Worm (Caenorhabditis elegans) whole organism, young adult: ENCODE data around the gene cyp-35C1.

Experiments
- B0035.1 ChIP-seq: sonication (generic microtip); optimal IDR thresholded peaks from 2 replicates; lab custom pipeline; 2016; ENCODE audit warnings: missing genetic modification characterization, mild to moderate bottlenecking, missing compliant biosample characterization, missing genotype, missing genetic modification reagents
- B0261.1 ChIP-seq: sonication (generic microtip); optimal IDR thresholded peaks from 2 replicates; lab custom pipeline; 2016; ENCODE audit warnings: mild to moderate bottlenecking, missing genetic modification characterization, moderate library complexity, missing compliant biosample characterization
- C17E4.6 ChIP-seq: fragments of 200-800 bp; sonication (Bioruptor generic); IDR thresholded peaks from 2 replicates; pipeline ENCODE4 v1.3.6; 2022; ENCODE audit warnings: missing genetic modification reagents, missing genetic modification characterization, missing compliant biosample characterization
- F23B12.7 ChIP-seq: sonication (generic microtip); optimal IDR thresholded peaks from 2 replicates; lab custom pipeline; 2017; ENCODE audit warnings: missing genetic modification characterization, mild to moderate bottlenecking, missing compliant biosample characterization, antibody characterized with exemption, moderate library complexity; ENCODE audit not compliant: insufficient read depth
- F33H1.4 ChIP-seq: fragments of 200-800 bp; sonication (Bioruptor generic); IDR thresholded peaks from 2 replicates; pipeline ENCODE4 v1.3.6; 2022; ENCODE audit warnings: missing genetic modification reagents, missing genetic modification characterization, missing compliant biosample characterization
- F39B2.1 ChIP-seq: fragments of 200-800 bp; sonication (Bioruptor generic); IDR thresholded peaks from 2 replicates; pipeline ENCODE4 v1.3.6; 2022; ENCODE audit warnings: missing genetic modification reagents, missing genetic modification characterization, missing compliant biosample characterization
- F55B11.4 ChIP-seq: sonication (generic microtip); optimal IDR thresholded peaks from 2 replicates; lab custom pipeline; 2016; ENCODE audit warnings: missing compliant biosample characterization, missing genetic modification characterization, borderline replicate concordance; ENCODE audit not compliant: insufficient read depth
- F57C9.4 ChIP-seq: sonication (generic microtip); optimal IDR thresholded peaks from 2 replicates; lab custom pipeline; 2017; ENCODE audit warnings: mild to moderate bottlenecking, missing genetic modification characterization, missing compliant biosample characterization
- K11D2.4 ChIP-seq: fragments of 200-800 bp; sonication (Bioruptor generic); IDR thresholded peaks from 2 replicates; pipeline ENCODE4 v1.3.6; 2022; ENCODE audit warnings: missing genetic modification reagents, missing genetic modification characterization, missing compliant biosample characterization
- T07F8.4 ChIP-seq: sonication (generic microtip); optimal IDR thresholded peaks from 2 replicates; lab custom pipeline; 2016; ENCODE audit warnings: mild to moderate bottlenecking, missing genetic modification characterization, moderate library complexity, missing compliant biosample characterization
- Y53G8AR.9 ChIP-seq: fragments of 200-800 bp; sonication (Bioruptor generic); conservative IDR thresholded peaks from 2 replicates; pipeline ENCODE4 v1.3.6; 2022; ENCODE audit warnings: missing genetic modification reagents, missing genetic modification characterization, missing compliant biosample characterization
- Y67H2A.10 ChIP-seq: fragments of 200-800 bp; sonication (Bioruptor generic); conservative IDR thresholded peaks from 2 replicates; pipeline ENCODE4 v1.3.6; 2022; ENCODE audit warnings: missing genetic modification reagents, missing genetic modification characterization, missing compliant biosample characterization
- Y79H2A.3 ChIP-seq: fragments of 200-800 bp; sonication (Bioruptor generic); conservative IDR thresholded peaks from 2 replicates; pipeline ENCODE4 v1.3.6; 2022; ENCODE audit warnings: missing genetic modification reagents, missing genetic modification characterization, missing compliant biosample characterization
- ZK185.1 ChIP-seq: sonication (generic microtip); optimal IDR thresholded peaks from 2 replicates; lab custom pipeline; 2016; ENCODE audit warnings: mild to moderate bottlenecking, missing genetic modification characterization, missing compliant biosample characterization; ENCODE audit not compliant: poor library complexity, severe bottlenecking
- attf-3 ChIP-seq: fragments of 200-800 bp; sonication (Bioruptor generic); conservative IDR thresholded peaks from 2 replicates; pipeline ENCODE4 v1.3.6; 2022; ENCODE audit warnings: missing genetic modification reagents, missing genetic modification characterization, missing compliant biosample characterization
- attf-5 ChIP-seq: fragments of 200-800 bp; sonication (Bioruptor generic); optimal IDR thresholded peaks from 2 replicates; lab custom pipeline; 2018; ENCODE audit warnings: mild to moderate bottlenecking, missing genetic modification characterization, missing compliant biosample characterization
- ccch-3 ChIP-seq: fragments of 200-800 bp; sonication (Bioruptor generic); optimal IDR thresholded peaks from 2 replicates; lab custom pipeline; 2018; ENCODE audit warnings: mild to moderate bottlenecking, missing genetic modification characterization, missing compliant biosample characterization
- cebp-1 ChIP-seq, 2 experiments: fragments of 200-800 bp in 1 of 2; sonication (Bioruptor generic) in 1 of 2; sonication (generic microtip) in 1 of 2; IDR thresholded peaks in 1 of 2; optimal IDR thresholded peaks in 1 of 2; 2 replicates each; pipeline versions ENCODE4 v1.3.6 to Lab custom; 2017 to 2022; ENCODE audit warnings: missing compliant biosample characterization in 2 of 2, missing genetic modification characterization in 2 of 2, mild to moderate bottlenecking in 1 of 2, missing genetic modification reagents in 1 of 2, moderate library complexity in 1 of 2
- cebp-2 ChIP-seq: fragments of 200-800 bp; sonication (Bioruptor generic); IDR thresholded peaks from 2 replicates; pipeline ENCODE4 v1.3.6; 2022; ENCODE audit warnings: missing genetic modification characterization, missing compliant biosample characterization
- ceh-79 ChIP-seq: sonication (generic microtip); optimal IDR thresholded peaks from 2 replicates; lab custom pipeline; 2017; ENCODE audit warnings: mild to moderate bottlenecking, missing genetic modification characterization, missing compliant biosample characterization
- ceh-91 ChIP-seq: fragments of 200-800 bp; sonication (Bioruptor generic); IDR thresholded peaks from 2 replicates; pipeline ENCODE4 v1.3.6; 2022; ENCODE audit warnings: missing genetic modification reagents, missing genetic modification characterization, missing compliant biosample characterization
- chd-7 ChIP-seq: sonication (generic microtip); optimal IDR thresholded peaks from 2 replicates; lab custom pipeline; 2016; ENCODE audit warnings: mild to moderate bottlenecking, missing genetic modification characterization, moderate library complexity, missing compliant biosample characterization
- dpff-1 ChIP-seq: sonication (generic microtip); optimal IDR thresholded peaks from 2 replicates; lab custom pipeline; 2017; ENCODE audit warnings: mild to moderate bottlenecking, missing genetic modification characterization, missing compliant biosample characterization
- egl-18 ChIP-seq: fragments of 200-800 bp; sonication (Bioruptor generic); IDR thresholded peaks from 2 replicates; pipeline ENCODE4 v1.3.6; 2022; ENCODE audit warnings: missing genetic modification reagents, missing genetic modification characterization, missing compliant biosample characterization
- ekl-4 ChIP-seq: fragments of 200-800 bp; sonication (Bioruptor generic); IDR thresholded peaks from 2 replicates; pipeline ENCODE4 v1.3.6; 2022; ENCODE audit warnings: missing genetic modification reagents, missing genetic modification characterization, missing compliant biosample characterization
- ets-4 ChIP-seq: fragments of 200-800 bp; sonication (Bioruptor generic); optimal IDR thresholded peaks from 2 replicates; lab custom pipeline; 2018; ENCODE audit warnings: mild to moderate bottlenecking, missing genetic modification characterization, missing compliant biosample characterization
- hlh-12 ChIP-seq: sonication (generic microtip); optimal IDR thresholded peaks from 2 replicates; lab custom pipeline; 2016; ENCODE audit warnings: missing genetic modification characterization, missing compliant biosample characterization
- hmg-1.2 ChIP-seq: fragments of 200-800 bp; sonication (Bioruptor generic); IDR thresholded peaks from 2 replicates; pipeline ENCODE4 v1.3.6; 2022; ENCODE audit warnings: missing genetic modification reagents, missing genetic modification characterization, missing compliant biosample characterization
- lin-35 ChIP-seq, 3 experiments: fragments of 150-350 bp in 2 of 3; sonication (generic microtip) in 1 of 3; optimal IDR thresholded peaks; 2 replicates each; lab custom pipeline; 2014 to 2018; ENCODE audit warnings: missing biosample characterization in 3 of 3, missing genetic modification characterization in 3 of 3, missing genetic modification reagents in 3 of 3
- lin-40 ChIP-seq: sonication (generic microtip); optimal IDR thresholded peaks from 2 replicates; lab custom pipeline; 2016; ENCODE audit warnings: missing genetic modification characterization, mild to moderate bottlenecking, missing compliant biosample characterization, missing genotype, missing genetic modification reagents
- lin-54 ChIP-seq: fragments of 200-800 bp; sonication (Bioruptor generic); optimal IDR thresholded peaks from 2 replicates; lab custom pipeline; 2018; ENCODE audit warnings: mild to moderate bottlenecking, missing genetic modification characterization, missing compliant biosample characterization
- madf-6 ChIP-seq: fragments of 200-800 bp; sonication (Bioruptor generic); IDR thresholded peaks from 2 replicates; pipeline ENCODE4 v1.3.6; 2022; ENCODE audit warnings: missing genetic modification reagents, missing genetic modification characterization, missing compliant biosample characterization
- mes-4 ChIP-seq: sonication (generic microtip); optimal IDR thresholded peaks from 2 replicates; lab custom pipeline; 2016; ENCODE audit warnings: missing genotype, missing genetic modification characterization, missing compliant biosample characterization
- nhr-120 ChIP-seq: fragments of 200-800 bp; sonication (Bioruptor generic); IDR thresholded peaks from 2 replicates; pipeline ENCODE4 v1.3.6; 2022; ENCODE audit warnings: missing genetic modification characterization, missing compliant biosample characterization
- nhr-80 ChIP-seq: sonication (generic microtip); optimal IDR thresholded peaks from 2 replicates; lab custom pipeline; 2016; ENCODE audit warnings: missing genetic modification characterization, missing compliant biosample characterization
- nhr-90 ChIP-seq: sonication (generic microtip); optimal IDR thresholded peaks from 2 replicates; lab custom pipeline; 2016; ENCODE audit warnings: missing genotype, mild to moderate bottlenecking, missing genetic modification characterization, missing compliant biosample characterization
- rcor-1 ChIP-seq: fragments of 200-800 bp; sonication (Bioruptor generic); IDR thresholded peaks from 2 replicates; pipeline ENCODE4 v1.3.6; 2022; ENCODE audit warnings: missing genetic modification reagents, missing genetic modification characterization, missing compliant biosample characterization
- snpc-4 ChIP-seq, 5 experiments: fragments of 150-350 bp in 1 of 5; sonication (generic microtip) in 4 of 5; optimal IDR thresholded peaks; 2 replicates each; lab custom pipeline; 2014 to 2018; ENCODE audit warnings: missing genetic modification characterization in 5 of 5, missing biosample characterization in 3 of 5, antibody characterized with exemption in 2 of 5, mild to moderate bottlenecking in 2 of 5, missing compliant biosample characterization in 2 of 5, missing genotype in 2 of 5, moderate library complexity in 2 of 5, missing genetic modification reagents in 1 of 5
- somi-1 ChIP-seq: fragments of 200-800 bp; sonication (Bioruptor generic); optimal IDR thresholded peaks from 2 replicates; lab custom pipeline; 2018; ENCODE audit warnings: mild to moderate bottlenecking, missing genetic modification characterization, missing compliant biosample characterization
- xnd-1 ChIP-seq: sonication (generic microtip); optimal IDR thresholded peaks from 2 replicates; lab custom pipeline; 2016; ENCODE audit warnings: missing genotype, missing genetic modification reagents, missing genetic modification characterization, missing compliant biosample characterization
- ztf-18 ChIP-seq: sonication (generic microtip); optimal IDR thresholded peaks from 2 replicates; lab custom pipeline; 2016; ENCODE audit warnings: missing genotype, mild to moderate bottlenecking, missing genetic modification characterization, missing compliant biosample characterization
- ztf-28 ChIP-seq: fragments of 200-800 bp; sonication (Bioruptor generic); IDR thresholded peaks from 2 replicates; pipeline ENCODE4 v1.3.6; 2022; ENCODE audit warnings: missing genetic modification reagents, missing genetic modification characterization, missing compliant biosample characterization

cyp-35C1 gene

ce11 chrV:13926398-13926797 is 28.1 kb upstream of the cyp-35C1 start, which contains the start of gene srxa-12:
Gene srxa-12, plus strand, starts transcription at chrV:13926698.
- TF ChIP-seq ekl-4 (GFP tag; lab: Robert Waterston, UW) (no peak), Y53G8AR.9 (GFP tag; lab: Robert Waterston, UW) (no peak), B0035.1 (tag; lab: Kevin White, UChicago) (no peak), lin-54 (no peak), dpff-1 (tag; lab: Kevin White, UChicago) (no peak), ccch-3 (no peak), egl-18 (GFP tag; lab: Robert Waterston, UW) (no peak), F57C9.4 (tag; lab: Kevin White, UChicago) (no peak), F55B11.4 (tag; lab: Kevin White, UChicago) (no peak), hmg-1.2 (GFP tag; lab: Robert Waterston, UW) (no peak)
- TF ChIP-seq, all 124 proteins: peak for 0

DNA sequence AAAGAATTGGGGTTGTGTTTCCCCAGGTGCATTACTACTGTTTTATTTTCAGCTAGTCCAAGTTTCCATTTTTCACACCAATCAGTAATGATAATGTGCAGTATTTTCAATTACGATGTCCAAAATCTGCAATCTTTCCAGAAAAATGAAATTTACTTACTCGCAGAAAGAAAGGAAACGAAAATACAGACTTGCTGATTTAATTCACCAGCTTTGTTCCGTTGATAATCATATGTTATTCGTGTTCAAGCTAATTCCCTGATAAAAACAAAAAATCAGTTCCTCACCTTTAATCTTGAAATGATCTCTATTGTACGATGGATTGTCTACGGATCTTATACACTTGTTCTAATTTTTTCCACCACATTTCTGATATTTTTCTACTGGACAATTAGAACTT is 25.6 kb upstream of the cyp-35C1 start, which contains the start of gene srxa-11:
Gene srxa-11 (plus strand): TSS at position 301 of the 400 bp plus-strand sequence.
- TF ChIP-seq nhr-120 (GFP tag; lab: Robert Waterston, UW): no peak
- no peak for TF ChIP-seq ceh-91 (GFP tag; lab: Robert Waterston, UW)
- TF ChIP-seq C17E4.6 (GFP tag; lab: Robert Waterston, UW): no peak
- TF ChIP-seq ets-4: no peak
- TF ChIP-seq ZK185.1 (tag; lab: Kevin White, UChicago): no peak
- TF ChIP-seq dpff-1 (tag; lab: Kevin White, UChicago): no peak
- no peak for TF ChIP-seq lin-40 (tag; lab: Kevin White, UChicago)
- TF ChIP-seq Y67H2A.10: no peak
- TF ChIP-seq ztf-28 (GFP tag; lab: Robert Waterston, UW): no peak
- no peak for TF ChIP-seq hlh-12 (tag; lab: Kevin White, UChicago)
- TF ChIP-seq nhr-90 (tag; lab: Kevin White, UChicago): no peak
- no peak for TF ChIP-seq F33H1.4 (GFP tag; lab: Robert Waterston, UW)
- TF ChIP-seq Y79H2A.3: no peak
- no peak for TF ChIP-seq mes-4 (tag; lab: Kevin White, UChicago)
- TF ChIP-seq, all 124 proteins: peak for 0

ce11 chrV:13920730-13921129 is 22.4 kb upstream of the cyp-35C1 start, which contains the start of gene srx-42:
Gene srx-42, plus strand, starts transcription at chrV:13921030.
- TF ChIP-seq T07F8.4 (tag; lab: Kevin White, UChicago): no peak
- TF ChIP-seq nhr-80 (tag; lab: Kevin White, UChicago): no peak
- TF ChIP-seq attf-3 (GFP tag; lab: Robert Waterston, UW): no peak
- TF ChIP-seq xnd-1 (tag; lab: Kevin White, UChicago): no peak
- no peak for TF ChIP-seq cebp-2 (GFP tag; lab: Robert Waterston, UW)
- TF ChIP-seq somi-1 (GFP tag; lab: Kevin White, UChicago): no peak
- no peak for TF ChIP-seq K11D2.4 (GFP tag; lab: Robert Waterston, UW)
- TF ChIP-seq ceh-79 (tag; lab: Kevin White, UChicago): no peak
- no peak for TF ChIP-seq snpc-4 (GFP tag; optimal IDR thresholded peaks at IDR 0.05; lab: Kevin White, UChicago)
- no peak for TF ChIP-seq snpc-4 (tag; optimal IDR thresholded peaks at IDR 0.05; lab: Kevin White, UChicago)
- TF ChIP-seq madf-6 (GFP tag; lab: Robert Waterston, UW): no peak
- no peak for TF ChIP-seq chd-7 (tag; lab: Kevin White, UChicago)
- no peak for TF ChIP-seq B0261.1 (tag; lab: Kevin White, UChicago)
- no peak for TF ChIP-seq attf-5
- TF ChIP-seq rcor-1 (GFP tag; lab: Robert Waterston, UW): no peak
- TF ChIP-seq F39B2.1 (GFP tag; lab: Robert Waterston, UW): no peak
- no peak for TF ChIP-seq ztf-18 (tag; lab: Kevin White, UChicago)
- TF ChIP-seq F23B12.7 (tag; lab: Kevin White, UChicago): no peak
- TF ChIP-seq B0035.1 (tag; lab: Kevin White, UChicago): no peak
- no peak for TF ChIP-seq cebp-1 (GFP tag; IDR thresholded peaks at IDR 0.05; lab: Robert Waterston, UW)
- TF ChIP-seq cebp-1 (tag; optimal IDR thresholded peaks at IDR 0.05; lab: Kevin White, UChicago): no peak
- TF ChIP-seq lin-35 (GFP tag; optimal IDR thresholded peaks at IDR 0.05; lab: Kevin White, UChicago): no peak
- TF ChIP-seq, all 124 proteins: peak for 0
